Fruit fly (Drosophila melanogaster) whole organism, pupa: ENCODE data around the gene CG4080.

ENCODE experiments used
- CG12605 ChIP-seq: fragments of 200-800 bp; sonication (Bioruptor generic); IDR thresholded peaks from 2 replicates; pipeline ENCODE4 v1.3.6; 2022; ENCODE audit warnings: missing biosample characterization, missing genetic modification characterization
- CG13204 ChIP-seq: fragments of 200-800 bp; sonication (Bioruptor generic); optimal IDR thresholded peaks from 2 replicates; lab custom pipeline; 2018; ENCODE audit warnings: missing biosample characterization, mild to moderate bottlenecking, missing genetic modification characterization, moderate library complexity
- CG14655 ChIP-seq: fragments of 200-800 bp; sonication (Bioruptor generic); optimal IDR thresholded peaks from 3 replicates; lab custom pipeline; 2017; ENCODE audit warnings: mild to moderate bottlenecking, missing biosample characterization, missing genetic modification reagents, missing genetic modification characterization
- CG15710 ChIP-seq: fragments of 200-800 bp; sonication (Bioruptor generic); optimal IDR thresholded peaks from 2 replicates; lab custom pipeline; 2018; ENCODE audit warnings: missing biosample characterization, mild to moderate bottlenecking, missing genetic modification characterization, moderate library complexity
- CG17806 ChIP-seq: fragments of 200-800 bp; sonication (Bioruptor generic); optimal IDR thresholded peaks from 2 replicates; lab custom pipeline; 2018; ENCODE audit warnings: missing biosample characterization, mild to moderate bottlenecking, missing genetic modification characterization, moderate library complexity
- CG34367 ChIP-seq: fragments of 200-800 bp; sonication (Bioruptor generic); optimal IDR thresholded peaks from 2 replicates; lab custom pipeline; 2018; ENCODE audit warnings: missing biosample characterization, mild to moderate bottlenecking, missing genetic modification characterization
- CG8301 ChIP-seq: fragments of 200-800 bp; sonication (Bioruptor generic); optimal IDR thresholded peaks from 2 replicates; lab custom pipeline; 2018; ENCODE audit warnings: missing biosample characterization, mild to moderate bottlenecking, missing genetic modification characterization
- CG9948 ChIP-seq: fragments of 200-800 bp; sonication (Bioruptor generic); optimal IDR thresholded peaks from 2 replicates; lab custom pipeline; 2018; ENCODE audit warnings: missing biosample characterization, mild to moderate bottlenecking, missing genetic modification characterization, moderate library complexity
- D1 ChIP-seq: fragments of 200-800 bp; sonication (Bioruptor generic); optimal IDR thresholded peaks from 2 replicates; lab custom pipeline; 2018; ENCODE audit warnings: missing biosample characterization, mild to moderate bottlenecking, missing genetic modification characterization, moderate library complexity
- EcR ChIP-seq: fragments of 200-800 bp; sonication (Bioruptor generic); optimal IDR thresholded peaks from 3 replicates; lab custom pipeline; 2019; ENCODE audit warnings: missing biosample characterization, missing genetic modification characterization, mild to moderate bottlenecking, moderate library complexity, missing genetic modification reagents
- Pif1A ChIP-seq: fragments of 200-800 bp; sonication (Bioruptor generic); optimal IDR thresholded peaks from 3 replicates; lab custom pipeline; 2016; ENCODE audit warnings: missing biosample characterization, missing genetic modification characterization
- fd96Ca ChIP-seq: fragments of 200-800 bp; sonication (Bioruptor generic); IDR thresholded peaks from 3 replicates; pipeline ENCODE4 v1.3.6; 2022; ENCODE audit warnings: missing biosample characterization, missing genetic modification characterization
- gl ChIP-seq: fragments of 200-800 bp; sonication (Bioruptor generic); optimal IDR thresholded peaks from 2 replicates; lab custom pipeline; 2018; ENCODE audit warnings: missing biosample characterization, mild to moderate bottlenecking, missing genetic modification characterization

DNA sequence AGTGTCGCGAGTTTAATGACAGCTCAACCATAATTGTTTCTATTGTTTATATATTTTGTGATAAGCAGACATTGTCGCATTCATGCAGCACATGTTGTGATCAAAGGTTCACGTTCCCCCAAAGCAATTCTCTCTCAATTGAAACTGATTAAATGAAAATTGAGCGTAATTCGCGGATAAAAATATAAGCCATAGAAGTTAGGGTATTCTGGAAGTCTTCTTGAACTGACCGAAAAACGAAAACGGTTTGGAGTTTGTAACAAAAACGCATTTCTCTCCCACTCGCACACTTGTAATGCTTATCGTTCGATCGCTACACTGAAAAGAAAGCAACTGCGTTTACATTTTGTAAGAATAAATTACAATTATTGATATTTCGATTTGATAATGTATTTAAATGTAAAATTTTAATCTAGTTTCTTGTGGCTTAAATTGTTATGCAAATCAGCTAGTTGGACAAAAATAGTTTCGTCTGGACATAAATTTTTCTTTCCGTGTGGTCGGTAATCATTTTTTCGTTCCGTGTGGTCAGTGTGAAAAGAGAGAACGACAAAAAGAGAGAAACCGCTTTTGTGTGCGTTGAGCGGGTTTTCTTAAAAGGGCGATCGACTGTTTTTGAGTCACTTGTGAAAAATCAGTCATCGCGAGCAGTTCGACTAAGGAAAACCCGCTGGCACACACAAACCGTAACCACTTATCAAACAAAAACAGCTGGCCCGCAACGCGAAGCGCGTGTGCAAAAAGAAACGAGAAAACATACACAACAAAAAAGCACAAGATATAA lies 23.8 kb upstream of the CG4080 start, which contains the start of gene aay:
- TF ChIP-seq CG8301 (tag; lab: Kevin White, UChicago) (peak; percentile 97), gl (peak; percentile 94), Pif1A (GFP tag; lab: Kevin White, UChicago) (peak; percentile 99), CG34367 (tag; lab: Kevin White, UChicago) (peak; percentile 97), CG17806 (peak; percentile 99), CG15710 (tag; lab: Kevin White, UChicago) (peak; percentile 98), EcR (GFP tag; lab: Kevin White, UChicago) (peak; percentile 87), CG13204 (GFP tag; lab: Kevin White, UChicago) (peak; percentile 91), fd96Ca (GFP tag; lab: Robert Waterston, UW) (peak; percentile 95), D1 (tag; lab: Kevin White, UChicago) (peak; percentile 98), CG12605 (GFP tag; lab: Robert Waterston, UW) (peak; percentile 98), CG9948 (tag; lab: Kevin White, UChicago) (peak; percentile 98), CG14655 (GFP tag; lab: Kevin White, UChicago) (peak; percentile 97)
